Worm (Caenorhabditis elegans) whole organism, late embryonic: ENCODE results near the gene ckb-1.

Experiments used
- ama-1 ChIP-seq: fragments of 150-350 bp; optimal IDR thresholded peaks from 2 replicates; lab custom pipeline; 2014
- ceh-18 ChIP-seq: sonication (generic microtip); optimal IDR thresholded peaks from 2 replicates; lab custom pipeline; 2016; ENCODE audit warnings: missing genetic modification characterization, missing compliant biosample characterization
- ceh-24 ChIP-seq: sonication (generic microtip); optimal IDR thresholded peaks from 2 replicates; lab custom pipeline; 2016; ENCODE audit warnings: mild to moderate bottlenecking, missing genetic modification characterization, missing compliant biosample characterization
- dmd-4 ChIP-seq: sonication (generic microtip); optimal IDR thresholded peaks from 2 replicates; lab custom pipeline; 2016; ENCODE audit warnings: borderline replicate concordance, missing genetic modification characterization, missing compliant biosample characterization
- dve-1 ChIP-seq: sonication (generic microtip); optimal IDR thresholded peaks from 2 replicates; lab custom pipeline; 2017; ENCODE audit warnings: antibody characterized with exemption, mild to moderate bottlenecking, missing genetic modification characterization, missing compliant biosample characterization
- elt-2 ChIP-seq: sonication (generic microtip); optimal IDR thresholded peaks from 2 replicates; lab custom pipeline; 2016; ENCODE audit warnings: missing genetic modification reagents, missing genetic modification characterization, missing compliant biosample characterization
- nhr-232 ChIP-seq: sonication (generic microtip); optimal IDR thresholded peaks from 2 replicates; lab custom pipeline; 2016; ENCODE audit warnings: missing genetic modification characterization, missing compliant biosample characterization
- rnt-1 ChIP-seq: sonication (generic microtip); optimal IDR thresholded peaks from 2 replicates; lab custom pipeline; 2016; ENCODE audit warnings: missing genetic modification characterization, missing compliant biosample characterization
- sox-2 ChIP-seq: fragments of 200-800 bp; sonication (Bioruptor generic); IDR thresholded peaks from 2 replicates; pipeline ENCODE4 v1.3.6; 2022; ENCODE audit warnings: missing genetic modification reagents, missing genetic modification characterization, missing compliant biosample characterization

DNA sequence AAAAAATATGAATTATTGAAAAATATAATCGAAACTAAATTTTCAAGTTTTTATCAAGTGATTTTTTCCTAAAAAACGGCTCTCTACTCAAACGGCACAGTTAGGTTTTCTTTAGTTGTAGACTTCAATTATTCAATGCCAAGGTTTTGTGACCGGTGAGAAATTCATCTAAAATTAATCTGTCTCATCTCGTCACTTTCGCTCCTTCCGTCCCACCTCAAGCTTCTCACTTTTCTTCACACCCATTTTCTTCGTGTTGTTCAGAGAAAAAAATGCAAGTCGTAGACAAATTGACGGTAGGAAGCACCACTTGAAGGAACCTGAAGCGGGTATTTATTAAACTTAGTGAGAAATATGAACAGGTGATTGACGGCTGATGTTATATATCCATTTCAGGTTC, 26.2 kb downstream of the ckb-1 start:
- no peak for TF ChIP-seq elt-2 (tag; lab: Kevin White, UChicago)
- no peak for TF ChIP-seq ceh-18
- no peak for TF ChIP-seq ceh-24 (tag; lab: Kevin White, UChicago)
- no peak for TF ChIP-seq dve-1
- no peak for TF ChIP-seq nhr-232
- TF ChIP-seq dmd-4, result no peak
- no peak for TF ChIP-seq sox-2
- TF ChIP-seq rnt-1 (tag; lab: Kevin White, UChicago), result no peak
- TF ChIP-seq ama-1 (lab: Kevin White, UChicago), result no peak
